Fruit fly (Drosophila melanogaster) whole organism, embryonic: ENCODE measurements around the gene Bap111.

ENCODE experiments used
- Atf-2 ChIP-seq: fragments of 200-800 bp; sonication (Bioruptor generic); optimal IDR thresholded peaks from 2 replicates; lab custom pipeline; 2016; ENCODE audit warnings: missing biosample characterization, missing genetic modification characterization
- CG10274 ChIP-seq: fragments of 200-800 bp; sonication (Bioruptor generic); optimal IDR thresholded peaks from 3 replicates; lab custom pipeline; 2017; ENCODE audit warnings: missing biosample characterization, mild to moderate bottlenecking, missing genetic modification characterization
- CG10366 ChIP-seq: fragments of 200-800 bp; sonication (Bioruptor generic); IDR thresholded peaks from 2 replicates; pipeline ENCODE4 v1.3.6; 2022; ENCODE audit warnings: missing biosample characterization, missing genetic modification characterization
- CG10431 ChIP-seq: fragments of 200-800 bp; sonication (Bioruptor generic); optimal IDR thresholded peaks from 3 replicates; lab custom pipeline; 2018; ENCODE audit warnings: missing biosample characterization, mild to moderate bottlenecking, missing genetic modification characterization
- CG10543 ChIP-seq: fragments of 200-800 bp; sonication (Bioruptor generic); optimal IDR thresholded peaks from 3 replicates; lab custom pipeline; 2017; ENCODE audit warnings: missing biosample characterization, mild to moderate bottlenecking, missing genetic modification characterization, moderate library complexity
- CG10959 ChIP-seq: fragments of 200-800 bp; sonication (Bioruptor generic); IDR thresholded peaks from 2 replicates; pipeline ENCODE4 v1.3.6; 2022; ENCODE audit warnings: missing biosample characterization, missing genetic modification characterization
- CG10979 ChIP-seq: fragments of 200-800 bp; sonication (Bioruptor generic); optimal IDR thresholded peaks from 2 replicates; lab custom pipeline; 2018; ENCODE audit warnings: missing biosample characterization, mild to moderate bottlenecking, missing genetic modification characterization, moderate library complexity
- CG12769 ChIP-seq: fragments of 200-800 bp; sonication (Bioruptor generic); optimal IDR thresholded peaks from 2 replicates; lab custom pipeline; 2019; ENCODE audit warnings: missing biosample characterization, mild to moderate bottlenecking, missing genetic modification characterization, moderate library complexity
- CG14050 ChIP-seq: fragments of 200-800 bp; sonication (Bioruptor generic); IDR thresholded peaks from 3 replicates; pipeline ENCODE4 v1.3.6; 2022; ENCODE audit warnings: missing biosample characterization, missing genetic modification characterization
- CG17802 ChIP-seq: fragments of 200-800 bp; sonication (Bioruptor generic); optimal IDR thresholded peaks from 2 replicates; lab custom pipeline; 2018; ENCODE audit warnings: missing biosample characterization, mild to moderate bottlenecking, missing genetic modification characterization, moderate library complexity
- CG2889 ChIP-seq: fragments of 200-800 bp; sonication (Bioruptor generic); IDR thresholded peaks from 3 replicates; pipeline ENCODE4 v1.3.6; 2022; ENCODE audit warnings: missing biosample characterization, missing genetic modification characterization
- CG31365 ChIP-seq: fragments of 200-800 bp; sonication (Bioruptor generic); optimal IDR thresholded peaks from 2 replicates; lab custom pipeline; 2018; ENCODE audit warnings: missing biosample characterization, mild to moderate bottlenecking, missing genetic modification characterization
- CG32767 ChIP-seq: fragments of 200-800 bp; sonication (Bioruptor generic); IDR thresholded peaks from 2 replicates; pipeline ENCODE4 v1.3.6; 2022; ENCODE audit warnings: missing biosample characterization, missing genetic modification characterization
- CG33557 ChIP-seq: fragments of 200-800 bp; sonication (Bioruptor generic); optimal IDR thresholded peaks from 2 replicates; lab custom pipeline; 2019; ENCODE audit warnings: missing biosample characterization, mild to moderate bottlenecking, missing genetic modification characterization, moderate library complexity
- CG6272 ChIP-seq: fragments of 200-800 bp; sonication (Bioruptor generic); IDR thresholded peaks from 2 replicates; pipeline ENCODE4 v1.3.6; 2022; ENCODE audit warnings: missing biosample characterization, missing genetic modification characterization
- CG7963 ChIP-seq: fragments of 200-800 bp; sonication (Bioruptor generic); IDR thresholded peaks from 3 replicates; pipeline ENCODE4 v1.3.6; 2022; ENCODE audit warnings: missing biosample characterization, missing genetic modification characterization; ENCODE audit not compliant: partially characterized antibody
- CG8388 ChIP-seq: fragments of 200-800 bp; sonication (Bioruptor generic); optimal IDR thresholded peaks from 2 replicates; lab custom pipeline; 2019; ENCODE audit warnings: missing biosample characterization, mild to moderate bottlenecking, missing genetic modification characterization, moderate library complexity
- CG9727 ChIP-seq: fragments of 200-800 bp; sonication (Bioruptor generic); optimal IDR thresholded peaks from 3 replicates; lab custom pipeline; 2017; ENCODE audit warnings: missing biosample characterization, mild to moderate bottlenecking, missing genetic modification characterization
- Chrac-16 ChIP-seq: fragments of 200-800 bp; sonication (Bioruptor generic); optimal IDR thresholded peaks from 3 replicates; lab custom pipeline; 2016; ENCODE audit warnings: missing biosample characterization, missing genetic modification characterization
- Dbx ChIP-seq: fragments of 200-800 bp; sonication (Bioruptor generic); IDR thresholded peaks from 3 replicates; pipeline ENCODE4 v1.3.6; 2022; ENCODE audit warnings: missing biosample characterization, missing genetic modification characterization
- Dip3 ChIP-seq: fragments of 200-800 bp; sonication (Bioruptor generic); optimal IDR thresholded peaks from 3 replicates; lab custom pipeline; 2016; ENCODE audit warnings: missing biosample characterization, missing genetic modification characterization
- Dp ChIP-seq: fragments of 200-800 bp; sonication (Bioruptor generic); optimal IDR thresholded peaks from 2 replicates; lab custom pipeline; 2018; ENCODE audit warnings: missing biosample characterization, mild to moderate bottlenecking, missing genetic modification characterization, moderate library complexity
- ERR ChIP-seq: fragments of 200-800 bp; sonication (Bioruptor generic); optimal IDR thresholded peaks from 2 replicates; lab custom pipeline; 2016; ENCODE audit warnings: missing biosample characterization, missing genetic modification characterization
- HHEX ChIP-seq: fragments of 200-800 bp; sonication (Bioruptor generic); optimal IDR thresholded peaks from 3 replicates; lab custom pipeline; 2017; ENCODE audit warnings: missing biosample characterization, mild to moderate bottlenecking, missing genetic modification characterization, missing genetic modification reagents
- HLHmδ ChIP-seq: fragments of 200-800 bp; sonication (Bioruptor generic); optimal IDR thresholded peaks from 2 replicates; lab custom pipeline; 2018; ENCODE audit warnings: missing biosample characterization, mild to moderate bottlenecking, missing genetic modification characterization, moderate library complexity
- Jarid2 ChIP-seq: fragments of 200-800 bp; sonication (Bioruptor generic); optimal IDR thresholded peaks from 3 replicates; lab custom pipeline; 2017; ENCODE audit warnings: mild to moderate bottlenecking, missing biosample characterization, missing genetic modification reagents, missing genetic modification characterization
- Kr ChIP-seq: fragments of 200-800 bp; sonication (Bioruptor generic); optimal IDR thresholded peaks from 2 replicates; lab custom pipeline; 2017; ENCODE audit warnings: missing biosample characterization, mild to moderate bottlenecking, missing genetic modification characterization
- Nf-YB ChIP-seq: fragments of 200-800 bp; sonication (Bioruptor generic); optimal IDR thresholded peaks from 3 replicates; lab custom pipeline; 2019; ENCODE audit warnings: missing biosample characterization, mild to moderate bottlenecking, missing genetic modification characterization, moderate library complexity
- Usf ChIP-seq: fragments of 200-800 bp; sonication (Bioruptor generic); optimal IDR thresholded peaks from 2 replicates; lab custom pipeline; 2017; ENCODE audit warnings: missing genotype, missing biosample characterization, missing genetic modification characterization
- YL-1 ChIP-seq: fragments of 200-800 bp; sonication (Bioruptor generic); optimal IDR thresholded peaks from 3 replicates; lab custom pipeline; 2017; ENCODE audit warnings: missing biosample characterization, mild to moderate bottlenecking, missing genetic modification characterization
- chm ChIP-seq: fragments of 200-800 bp; sonication (Bioruptor generic); IDR thresholded peaks from 2 replicates; pipeline ENCODE4 v1.3.6; 2022; ENCODE audit warnings: missing biosample characterization, missing genetic modification characterization
- ewg ChIP-seq: fragments of 200-800 bp; sonication (Bioruptor generic); optimal IDR thresholded peaks from 3 replicates; lab custom pipeline; 2017; ENCODE audit warnings: mild to moderate bottlenecking, missing biosample characterization, missing genetic modification reagents, missing genetic modification characterization
- fd102C ChIP-seq: fragments of 200-800 bp; sonication (Bioruptor generic); optimal IDR thresholded peaks from 2 replicates; lab custom pipeline; 2018; ENCODE audit warnings: missing biosample characterization, mild to moderate bottlenecking, missing genetic modification characterization, moderate library complexity
- fd96Cb ChIP-seq: fragments of 200-800 bp; sonication (Bioruptor generic); optimal IDR thresholded peaks from 2 replicates; lab custom pipeline; 2018; ENCODE audit warnings: missing biosample characterization, mild to moderate bottlenecking, missing genetic modification characterization, moderate library complexity
- gcm2 ChIP-seq: fragments of 200-800 bp; sonication (Bioruptor generic); optimal IDR thresholded peaks from 2 replicates; lab custom pipeline; 2016; ENCODE audit warnings: missing biosample characterization, missing genetic modification characterization
- gt ChIP-seq: fragments of 200-800 bp; sonication (Bioruptor generic); IDR thresholded peaks from 2 replicates; pipeline ENCODE4 v1.3.6; 2022; ENCODE audit warnings: missing biosample characterization, missing genetic modification characterization
- lab ChIP-seq: fragments of 200-800 bp; sonication (Bioruptor generic); optimal IDR thresholded peaks from 3 replicates; lab custom pipeline; 2017; ENCODE audit warnings: missing biosample characterization, missing genetic modification characterization, mild to moderate bottlenecking, moderate library complexity, missing genetic modification reagents
- oc ChIP-seq: fragments of 200-800 bp; sonication (Bioruptor generic); optimal IDR thresholded peaks from 2 replicates; lab custom pipeline; 2018; ENCODE audit warnings: missing biosample characterization, mild to moderate bottlenecking, missing genetic modification characterization, moderate library complexity
- peb ChIP-seq: fragments of 200-800 bp; sonication (Bioruptor generic); IDR thresholded peaks from 2 replicates; pipeline ENCODE4 v1.3.6; 2022; ENCODE audit warnings: missing biosample characterization, missing genetic modification characterization
- pzg ChIP-seq: fragments of 200-800 bp; sonication (Bioruptor generic); optimal IDR thresholded peaks from 3 replicates; lab custom pipeline; 2018; ENCODE audit warnings: missing biosample characterization, mild to moderate bottlenecking, missing genetic modification characterization, moderate library complexity
- sr ChIP-seq: fragments of 200-800 bp; sonication (Bioruptor generic); IDR thresholded peaks from 3 replicates; pipeline ENCODE4 v1.3.6; 2022; ENCODE audit warnings: missing biosample characterization, missing genetic modification characterization
- sug ChIP-seq: fragments of 200-800 bp; optimal IDR thresholded peaks from 2 replicates; lab custom pipeline; 2019; ENCODE audit warnings: missing biosample characterization, mild to moderate bottlenecking, missing genetic modification characterization, moderate library complexity
- tgo ChIP-seq: fragments of 200-800 bp; sonication (Bioruptor generic); IDR thresholded peaks from 3 replicates; pipeline ENCODE4 v1.3.6; 2022; ENCODE audit warnings: missing biosample characterization, missing genetic modification characterization
- tll ChIP-seq, 2 experiments: fragments of 200-800 bp in 1 of 2; fragments of >200 bp in 1 of 2; sonication (Bioruptor generic) in 1 of 2; optimal IDR thresholded peaks; 2 replicates each; lab custom pipeline; 2017 to 2019; ENCODE audit warnings: missing biosample characterization in 2 of 2, missing genetic modification characterization in 2 of 2, mild to moderate bottlenecking in 1 of 2, moderate library complexity in 1 of 2
- trem ChIP-seq: fragments of 200-800 bp; optimal IDR thresholded peaks from 3 replicates; lab custom pipeline; 2019; ENCODE audit warnings: missing biosample characterization, mild to moderate bottlenecking, missing genetic modification characterization, moderate library complexity
- vfl ChIP-seq: fragments of 200-800 bp; sonication (Bioruptor generic); optimal IDR thresholded peaks from 2 replicates; lab custom pipeline; 2016; ENCODE audit warnings: missing biosample characterization, missing genetic modification characterization
- vvl ChIP-seq: fragments of 200-800 bp; sonication (Bioruptor generic); IDR thresholded peaks from 2 replicates; pipeline ENCODE4 v1.3.6; 2022; ENCODE audit warnings: missing biosample characterization, missing genetic modification characterization
- zen ChIP-seq: fragments of 200-800 bp; sonication (Bioruptor generic); optimal IDR thresholded peaks from 3 replicates; lab custom pipeline; 2018; ENCODE audit warnings: missing biosample characterization, mild to moderate bottlenecking, missing genetic modification characterization, moderate library complexity

The Bap111 gene

DNA sequence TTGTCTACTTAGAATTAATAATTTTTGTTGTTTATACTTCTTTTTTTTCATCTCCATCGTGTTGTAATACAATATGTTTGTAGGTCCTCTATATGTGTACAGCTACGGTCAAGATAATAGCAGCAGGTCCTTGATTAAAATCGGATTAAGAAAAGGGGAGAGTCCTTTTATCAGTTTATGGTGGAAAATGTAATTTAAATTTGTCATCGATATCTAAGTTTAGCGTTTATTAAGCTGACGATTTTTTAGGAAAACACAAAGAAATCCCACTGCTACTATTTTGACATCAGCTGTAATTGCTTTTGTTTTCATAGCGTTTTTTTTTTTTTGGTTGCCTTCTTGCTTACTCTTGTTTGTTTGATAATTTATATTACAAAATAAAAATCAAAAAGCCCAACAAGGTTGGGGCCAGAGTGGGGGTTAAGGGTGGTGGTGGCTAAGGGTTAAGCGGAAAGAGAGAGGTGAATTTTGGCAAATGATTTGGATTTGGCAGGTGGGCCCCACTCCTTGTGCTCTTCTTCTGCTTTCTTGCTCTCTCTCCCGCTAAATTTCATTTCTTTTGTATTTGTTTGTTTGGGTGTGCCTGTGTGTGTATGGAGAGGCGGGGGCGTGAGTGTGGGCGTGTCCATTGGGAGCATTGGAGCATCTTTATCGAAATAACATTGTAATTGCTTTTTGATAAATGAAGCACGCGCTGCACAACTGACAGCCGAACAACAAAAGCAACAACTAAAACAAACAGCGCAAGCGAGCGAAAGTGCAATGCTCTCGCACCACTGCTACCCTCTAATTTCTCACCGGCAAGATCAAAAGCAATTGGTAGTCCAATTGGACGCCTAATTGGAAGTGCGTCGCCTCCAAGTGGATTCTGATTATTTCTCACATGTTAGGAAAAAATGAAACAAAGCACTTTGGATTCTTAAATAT, 28.0 kb upstream of the Bap111 start (continued):
- TF ChIP-seq Chrac-16 (GFP tag; lab: Kevin White, UChicago) (no peak), CG6272 (GFP tag; lab: Robert Waterston, UW) (no peak), Usf (no peak), Jarid2 (GFP tag; lab: Kevin White, UChicago) (no peak), fd96Cb (peak; percentile 49), CG10366 (GFP tag; lab: Robert Waterston, UW) (peak; percentile 24; the same call in 1 of the 2 replicates), Nf-YB (no peak), CG10543 (GFP tag; lab: Kevin White, UChicago) (no peak), sug (tag; lab: Kevin White, UChicago) (no peak), CG12769 (tag; lab: Kevin White, UChicago) (no peak), CG10979 (peak; percentile 55), CG33557 (GFP tag; lab: Kevin White, UChicago) (no peak), tgo (no peak), sr (GFP tag; lab: Robert Waterston, UW) (peak; percentile 72; the same call in 2 of the 3 replicates), fd102C (GFP tag; lab: Kevin White, UChicago) (no peak), Dp (GFP tag; lab: Kevin White, UChicago) (no peak), chm (no peak), Atf-2 (GFP tag; lab: Kevin White, UChicago) (peak; percentile 17), ERR (GFP tag; lab: Kevin White, UChicago) (no peak), vfl (GFP tag; lab: Kevin White, UChicago) (peak; percentile 7), CG8388 (GFP tag; lab: Kevin White, UChicago) (peak; percentile 23), vvl (GFP tag; lab: Robert Waterston, UW) (peak; percentile 55), CG7963 (no peak), pzg (GFP tag; lab: Kevin White, UChicago) (no peak), CG2889 (GFP tag; lab: Robert Waterston, UW) (no peak), Dbx (GFP tag; lab: Robert Waterston, UW) (no peak), Dip3 (GFP tag; lab: Kevin White, UChicago) (no peak), gt (GFP tag; lab: Robert Waterston, UW) (no peak), peb (GFP tag; lab: Robert Waterston, UW) (no peak), ewg (GFP tag; lab: Kevin White, UChicago) (no peak), zen (tag; lab: Kevin White, UChicago) (peak; percentile 8), trem (tag; lab: Kevin White, UChicago) (peak; percentile 1), CG31365 (tag; lab: Kevin White, UChicago) (no peak), CG9727 (GFP tag; lab: Kevin White, UChicago) (peak; percentile 49), gcm2 (GFP tag; lab: Kevin White, UChicago) (no peak), tll (GFP tag; optimal IDR thresholded peaks at IDR 0.05; lab: Kevin White, UChicago) (no peak), HHEX (GFP tag; lab: Kevin White, UChicago) (peak; percentile 45), CG10274 (GFP tag; lab: Kevin White, UChicago) (peak; percentile 13), CG32767 (GFP tag; lab: Robert Waterston, UW) (no peak), CG10431 (GFP tag; lab: Kevin White, UChicago) (no peak), CG10959 (GFP tag; lab: Robert Waterston, UW) (no peak), lab (GFP tag; lab: Kevin White, UChicago) (peak; percentile 60), oc (tag; lab: Kevin White, UChicago) (no peak), CG14050 (GFP tag; lab: Robert Waterston, UW) (no peak), Kr (GFP tag; lab: Kevin White, UChicago) (no peak), HLHmδ (GFP tag; lab: Kevin White, UChicago) (no peak), CG17802 (tag; lab: Kevin White, UChicago) (no peak), YL-1 (no peak)
